Fruit fly (Drosophila melanogaster) whole organism, embryonic: ENCODE data around the gene CG4017.
A peak's percentile ranks its signal among the peaks of the same experiment; 100 is the strongest.

Experiments used
- Asciz ChIP-seq: fragments of 200-800 bp; sonication (Bioruptor generic); optimal IDR thresholded peaks from 2 replicates; lab custom pipeline; 2017; ENCODE audit warnings: missing biosample characterization, mild to moderate bottlenecking, missing genetic modification characterization, missing genetic modification reagents
- Awh ChIP-seq: fragments of 200-800 bp; sonication (Bioruptor generic); IDR thresholded peaks from 2 replicates; pipeline ENCODE4, ENCODE4 v1.3.6; 2022; ENCODE audit warnings: missing biosample characterization, missing genetic modification characterization
- C15 ChIP-seq: fragments of 200-800 bp; sonication (Bioruptor generic); IDR thresholded peaks from 3 replicates; pipeline ENCODE4 v1.3.6; 2022; ENCODE audit warnings: missing biosample characterization, missing genetic modification characterization
- CG10462 ChIP-seq: fragments of 200-800 bp; sonication (Bioruptor generic); optimal IDR thresholded peaks from 2 replicates; lab custom pipeline; 2016; ENCODE audit warnings: missing biosample characterization, missing genetic modification characterization
- CG10979 ChIP-seq: fragments of 200-800 bp; sonication (Bioruptor generic); optimal IDR thresholded peaks from 2 replicates; lab custom pipeline; 2018; ENCODE audit warnings: missing biosample characterization, mild to moderate bottlenecking, missing genetic modification characterization, moderate library complexity
- CG11696 ChIP-seq: fragments of 200-800 bp; sonication (Bioruptor generic); IDR thresholded peaks from 2 replicates; pipeline ENCODE4 v1.3.6; 2022; ENCODE audit warnings: missing biosample characterization, missing genetic modification characterization
- CG12104 ChIP-seq: fragments of 200-800 bp; sonication (Bioruptor generic); optimal IDR thresholded peaks from 3 replicates; lab custom pipeline; 2016; ENCODE audit warnings: missing biosample characterization, missing genetic modification characterization
- CG12391 ChIP-seq: fragments of 200-800 bp; sonication (Bioruptor generic); optimal IDR thresholded peaks from 3 replicates; lab custom pipeline; 2018; ENCODE audit warnings: missing biosample characterization, mild to moderate bottlenecking, missing genetic modification characterization, moderate library complexity
- CG12659 ChIP-seq: fragments of 200-800 bp; sonication (Bioruptor generic); optimal IDR thresholded peaks from 3 replicates; lab custom pipeline; 2017; ENCODE audit warnings: mild to moderate bottlenecking, missing biosample characterization, missing genetic modification reagents, missing genetic modification characterization
- CG13296 ChIP-seq: fragments of 200-800 bp; sonication (Bioruptor generic); optimal IDR thresholded peaks from 3 replicates; lab custom pipeline; 2018; ENCODE audit warnings: missing biosample characterization, mild to moderate bottlenecking, missing genetic modification characterization
- CG33213 ChIP-seq: fragments of 200-800 bp; sonication (Bioruptor generic); optimal IDR thresholded peaks from 3 replicates; lab custom pipeline; 2016; ENCODE audit warnings: missing biosample characterization, missing genetic modification characterization
- CG4328 ChIP-seq: fragments of 200-800 bp; sonication (Bioruptor generic); optimal IDR thresholded peaks from 3 replicates; lab custom pipeline; 2017; ENCODE audit warnings: missing biosample characterization, missing genetic modification reagents, missing genetic modification characterization
- CG5245 ChIP-seq: fragments of 200-800 bp; sonication (Bioruptor generic); optimal IDR thresholded peaks from 3 replicates; lab custom pipeline; 2016; ENCODE audit warnings: missing biosample characterization, missing genetic modification characterization
- CG5953 ChIP-seq: fragments of 200-800 bp; sonication (Bioruptor generic); IDR thresholded peaks from 2 replicates; pipeline ENCODE4 v1.3.6; 2022; ENCODE audit warnings: missing biosample characterization, missing genetic modification characterization
- CG6683 ChIP-seq: fragments of 200-800 bp; sonication (Bioruptor generic); optimal IDR thresholded peaks from 2 replicates; lab custom pipeline; 2017; ENCODE audit warnings: missing biosample characterization, mild to moderate bottlenecking, missing genetic modification characterization, missing genetic modification reagents
- CG7928 ChIP-seq: fragments of 200-800 bp; sonication (Bioruptor generic); optimal IDR thresholded peaks from 2 replicates; lab custom pipeline; 2017; ENCODE audit warnings: missing biosample characterization, mild to moderate bottlenecking, missing genetic modification characterization
- CG7963 ChIP-seq: fragments of 200-800 bp; sonication (Bioruptor generic); IDR thresholded peaks from 3 replicates; pipeline ENCODE4 v1.3.6; 2022; ENCODE audit warnings: missing biosample characterization, missing genetic modification characterization; ENCODE audit not compliant: partially characterized antibody
- CG8089 ChIP-seq: fragments of 200-800 bp; sonication (Bioruptor generic); optimal IDR thresholded peaks from 3 replicates; lab custom pipeline; 2016; ENCODE audit warnings: missing biosample characterization, missing genetic modification characterization
- Dll ChIP-seq: fragments of 200-800 bp; sonication (Bioruptor generic); IDR thresholded peaks from 4 replicates; pipeline ENCODE4 v1.3.6; 2022; ENCODE audit warnings: missing biosample characterization, missing genetic modification characterization; ENCODE audit not compliant: partially characterized antibody
- Doc2 ChIP-seq: fragments of 200-800 bp; sonication (Bioruptor generic); IDR thresholded peaks from 2 replicates; pipeline ENCODE4 v1.3.6; 2022; ENCODE audit warnings: missing biosample characterization, missing genetic modification characterization
- Eip74EF ChIP-seq, 2 experiments: fragments of 200-800 bp in 1 of 2; fragments of >200 bp in 1 of 2; sonication (Bioruptor generic) in 1 of 2; optimal IDR thresholded peaks; 2 replicates each; lab custom pipeline; 2017 to 2019; ENCODE audit warnings: missing biosample characterization in 2 of 2, missing genetic modification characterization in 2 of 2, mild to moderate bottlenecking in 1 of 2, moderate library complexity in 1 of 2
- Fer2 ChIP-seq: fragments of 200-800 bp; sonication (Bioruptor generic); optimal IDR thresholded peaks from 2 replicates; lab custom pipeline; 2018; ENCODE audit warnings: missing biosample characterization, mild to moderate bottlenecking, missing genetic modification characterization, moderate library complexity
- Gug ChIP-seq: fragments of 200-800 bp; sonication (Bioruptor generic); IDR thresholded peaks from 4 replicates; pipeline ENCODE4 v1.3.6; 2022; ENCODE audit warnings: missing biosample characterization, missing genetic modification characterization
- H2.0 ChIP-seq: fragments of 200-800 bp; sonication (Bioruptor generic); IDR thresholded peaks from 2 replicates; pipeline ENCODE4 v1.3.6; 2022; ENCODE audit warnings: missing biosample characterization, missing genetic modification characterization
- HLH54F ChIP-seq: fragments of 200-800 bp; sonication (Bioruptor generic); optimal IDR thresholded peaks from 3 replicates; lab custom pipeline; 2016; ENCODE audit warnings: missing biosample characterization, missing genetic modification characterization
- Hey ChIP-seq: fragments of 200-800 bp; sonication (Bioruptor generic); optimal IDR thresholded peaks from 3 replicates; lab custom pipeline; 2018; ENCODE audit warnings: missing biosample characterization, mild to moderate bottlenecking, missing genetic modification characterization
- HmgD ChIP-seq: fragments of 200-800 bp; sonication (Bioruptor generic); optimal IDR thresholded peaks from 3 replicates; lab custom pipeline; 2016; ENCODE audit warnings: missing biosample characterization, missing genetic modification characterization
- Hmx ChIP-seq: fragments of 200-800 bp; sonication (Bioruptor generic); optimal IDR thresholded peaks from 2 replicates; lab custom pipeline; 2016; ENCODE audit warnings: missing biosample characterization, missing genetic modification characterization
- Jarid2 ChIP-seq: fragments of 200-800 bp; sonication (Bioruptor generic); optimal IDR thresholded peaks from 3 replicates; lab custom pipeline; 2017; ENCODE audit warnings: mild to moderate bottlenecking, missing biosample characterization, missing genetic modification reagents, missing genetic modification characterization
- Nf-YC ChIP-seq: fragments of 200-800 bp; optimal IDR thresholded peaks from 3 replicates; lab custom pipeline; 2019; ENCODE audit warnings: missing biosample characterization, mild to moderate bottlenecking, missing genetic modification characterization, moderate library complexity
- Pdp1 ChIP-seq, 2 experiments: fragments of 200-800 bp; sonication (Bioruptor generic); optimal IDR thresholded peaks; 3 replicates each; lab custom pipeline; 2016; ENCODE audit warnings: missing biosample characterization in 2 of 2, missing genetic modification characterization in 2 of 2, mild to moderate bottlenecking in 1 of 2, moderate library complexity in 1 of 2
- Rfx ChIP-seq: fragments of 200-800 bp; sonication (Bioruptor generic); IDR thresholded peaks from 2 replicates; pipeline ENCODE4 v1.3.6; 2022; ENCODE audit warnings: missing biosample characterization, missing genetic modification characterization
- Rx ChIP-seq: fragments of 200-800 bp; sonication (Bioruptor generic); IDR thresholded peaks from 2 replicates; pipeline ENCODE4 v1.3.6; 2022; ENCODE audit warnings: missing biosample characterization, missing genetic modification characterization
- Sox100B ChIP-seq: fragments of 200-800 bp; sonication (Bioruptor generic); optimal IDR thresholded peaks from 3 replicates; lab custom pipeline; 2018; ENCODE audit warnings: missing biosample characterization, mild to moderate bottlenecking, missing genetic modification characterization
- abd-A ChIP-seq: fragments of 200-800 bp; sonication (Bioruptor generic); optimal IDR thresholded peaks from 3 replicates; lab custom pipeline; 2019; ENCODE audit warnings: missing biosample characterization, mild to moderate bottlenecking, missing genetic modification characterization, moderate library complexity
- ara ChIP-seq: fragments of 200-800 bp; sonication (Bioruptor generic); IDR thresholded peaks from 2 replicates; pipeline ENCODE4 v1.3.6; 2022; ENCODE audit warnings: missing biosample characterization, missing genetic modification characterization
- ase ChIP-seq: fragments of 200-800 bp; sonication (Bioruptor generic); IDR thresholded peaks from 3 replicates; pipeline ENCODE4 v1.3.6; 2022; ENCODE audit warnings: missing biosample characterization, missing genetic modification characterization
- caup ChIP-seq: fragments of 200-800 bp; sonication (Bioruptor generic); optimal IDR thresholded peaks from 3 replicates; lab custom pipeline; 2017; ENCODE audit warnings: missing biosample characterization, mild to moderate bottlenecking, missing genetic modification characterization, moderate library complexity; ENCODE audit not compliant: severe bottlenecking
- disco-r ChIP-seq: fragments of 200-800 bp; sonication (Bioruptor generic); optimal IDR thresholded peaks from 2 replicates; lab custom pipeline; 2016; ENCODE audit warnings: missing biosample characterization, missing genetic modification characterization
- dpn ChIP-seq, 2 experiments: fragments of 200-800 bp; sonication (Bioruptor generic); optimal IDR thresholded peaks; 3 replicates each; lab custom pipeline; 2016; ENCODE audit warnings: missing biosample characterization in 2 of 2, missing genetic modification characterization in 2 of 2
- eyg ChIP-seq: fragments of 200-800 bp; sonication (Bioruptor generic); optimal IDR thresholded peaks from 3 replicates; lab custom pipeline; 2016; ENCODE audit warnings: missing biosample characterization, missing genetic modification characterization
- hth ChIP-seq: fragments of >200 bp; optimal IDR thresholded peaks from 2 replicates; lab custom pipeline; 2017; ENCODE audit warnings: inconsistent platforms
- insv ChIP-seq, 2 experiments: fragments of 200-800 bp; sonication (Bioruptor generic); optimal IDR thresholded peaks; 3 replicates each; lab custom pipeline; 2016 to 2018; ENCODE audit warnings: missing biosample characterization in 2 of 2, missing genetic modification characterization in 2 of 2
- jing ChIP-seq: fragments of 200-800 bp; sonication (Bioruptor generic); optimal IDR thresholded peaks from 2 replicates; lab custom pipeline; 2018; ENCODE audit warnings: missing biosample characterization, mild to moderate bottlenecking, missing genetic modification characterization
- klu ChIP-seq: fragments of 200-800 bp; sonication (Bioruptor generic); IDR thresholded peaks from 2 replicates; pipeline ENCODE4 v1.3.6; 2022; ENCODE audit warnings: missing biosample characterization, missing genetic modification characterization
- pros ChIP-seq: fragments of 200-800 bp; sonication (Bioruptor generic); optimal IDR thresholded peaks from 3 replicates; lab custom pipeline; 2019; ENCODE audit warnings: missing biosample characterization, mild to moderate bottlenecking, missing genetic modification characterization, moderate library complexity
- psq ChIP-seq: fragments of 200-800 bp; sonication (Bioruptor generic); optimal IDR thresholded peaks from 2 replicates; lab custom pipeline; 2017; ENCODE audit warnings: missing biosample characterization, missing genetic modification characterization
- run ChIP-seq: fragments of 200-800 bp; sonication (Bioruptor generic); optimal IDR thresholded peaks from 3 replicates; lab custom pipeline; 2018; ENCODE audit warnings: missing biosample characterization, mild to moderate bottlenecking, missing genetic modification characterization
- sd ChIP-seq: fragments of 200-800 bp; sonication (Bioruptor generic); optimal IDR thresholded peaks from 3 replicates; lab custom pipeline; 2018; ENCODE audit warnings: missing biosample characterization, mild to moderate bottlenecking, missing genetic modification characterization, moderate library complexity
- sisA ChIP-seq: fragments of 200-800 bp; sonication (Bioruptor generic); IDR thresholded peaks from 2 replicates; pipeline ENCODE4 v1.3.6; 2022; ENCODE audit warnings: missing biosample characterization, missing genetic modification characterization
- tna ChIP-seq: fragments of 200-800 bp; sonication (Bioruptor generic); IDR thresholded peaks from 2 replicates; pipeline ENCODE4 v1.3.6; 2022; ENCODE audit warnings: missing biosample characterization, missing genetic modification characterization; ENCODE audit not compliant: partially characterized antibody

The CG4017 gene

dm6 chr2L:9785917-9786432, 19.1 kb downstream of the CG4017 start (continued):
- TF ChIP-seq Doc2 (GFP tag; lab: Robert Waterston, UW), result no peak
- TF ChIP-seq Asciz (GFP tag; lab: Kevin White, UChicago), result no peak
- peak; percentile 14 for TF ChIP-seq caup
- peak; percentile 7 for TF ChIP-seq pros (GFP tag; lab: Kevin White, UChicago)
- no peak for TF ChIP-seq CG7963 (GFP tag; lab: Robert Waterston, UW)
- no peak for TF ChIP-seq tna (GFP tag; lab: Robert Waterston, UW)
- no peak for TF ChIP-seq CG10979 (tag; lab: Kevin White, UChicago)
- no peak for TF ChIP-seq CG13296
- no peak for TF ChIP-seq dpn (GFP tag; optimal IDR thresholded peaks at IDR 0.05; lab: Kevin White, UChicago)
- TF ChIP-seq HLH54F (GFP tag; lab: Kevin White, UChicago), result no peak
- TF ChIP-seq CG4328 (GFP tag; lab: Kevin White, UChicago), result no peak
- TF ChIP-seq Dll (GFP tag; lab: Robert Waterston, UW), result no peak
- TF ChIP-seq Eip74EF (GFP tag; optimal IDR thresholded peaks at IDR 0.05; lab: Kevin White, UChicago), result no peak
- TF ChIP-seq CG7928 (GFP tag; lab: Kevin White, UChicago), result no peak
- no peak for TF ChIP-seq klu (GFP tag; lab: Robert Waterston, UW)
- TF ChIP-seq Jarid2 (GFP tag; lab: Kevin White, UChicago), result no peak
- peak; percentile 44 for TF ChIP-seq Nf-YC (tag; lab: Kevin White, UChicago)
- no peak for TF ChIP-seq CG12391
- TF ChIP-seq CG8089 (GFP tag; lab: Kevin White, UChicago), result no peak
- no peak for TF ChIP-seq CG5953 (GFP tag; lab: Robert Waterston, UW)
- no peak for TF ChIP-seq CG10462
- no peak for TF ChIP-seq Gug (GFP tag; lab: Robert Waterston, UW)
- no peak for TF ChIP-seq HmgD (GFP tag; lab: Kevin White, UChicago)
- TF ChIP-seq Hey (tag; lab: Kevin White, UChicago), result peak; percentile 54
- TF ChIP-seq insv (GFP tag; optimal IDR thresholded peaks at IDR 0.05; lab: Kevin White, UChicago), result no peak
- TF ChIP-seq CG11696 (GFP tag; lab: Robert Waterston, UW), result no peak
- TF ChIP-seq Rfx (GFP tag; lab: Robert Waterston, UW), result no peak
- peak; percentile 95 for TF ChIP-seq abd-A (tag; lab: Kevin White, UChicago)
- no peak for TF ChIP-seq CG6683 (GFP tag; lab: Kevin White, UChicago)
- no peak for TF ChIP-seq CG12104 (GFP tag; lab: Kevin White, UChicago)
- no peak for TF ChIP-seq psq (GFP tag; lab: Kevin White, UChicago)
- TF ChIP-seq hth (lab: Kevin White, UChicago), result no peak
- no peak for TF ChIP-seq H2.0 (GFP tag; lab: Robert Waterston, UW)
- no peak for TF ChIP-seq Fer2 (tag; lab: Kevin White, UChicago)
- TF ChIP-seq disco-r (GFP tag; lab: Kevin White, UChicago), result no peak
- TF ChIP-seq sisA (GFP tag; lab: Robert Waterston, UW), result no peak
- no peak for TF ChIP-seq Sox100B
- TF ChIP-seq CG5245, result no peak
- no peak for TF ChIP-seq Rx (GFP tag; lab: Robert Waterston, UW)
- no peak for TF ChIP-seq CG33213 (GFP tag; lab: Kevin White, UChicago)
- no peak for TF ChIP-seq C15 (GFP tag; lab: Robert Waterston, UW)
- no peak for TF ChIP-seq Hmx (GFP tag; lab: Kevin White, UChicago)
- TF ChIP-seq eyg, result no peak
- 0 out of 2 replicates have a peak, but pooled peaks have one; percentile 20 for TF ChIP-seq Awh (GFP tag; lab: Robert Waterston, UW)
- peak in 1 of 2 experiments; percentile 58 for TF ChIP-seq Pdp1 (GFP tag; optimal IDR thresholded peaks at IDR 0.05; lab: Kevin White, UChicago)
- TF ChIP-seq CG12659, result no peak
- TF ChIP-seq ase (GFP tag; lab: Robert Waterston, UW), result no peak
- 0 out of 2 replicates have a peak, but pooled peaks have one; percentile 7 for TF ChIP-seq ara (GFP tag; lab: Robert Waterston, UW)
- no peak for TF ChIP-seq jing (GFP tag; lab: Kevin White, UChicago)
- peak; percentile 51 for TF ChIP-seq sd
- TF ChIP-seq run (tag; lab: Kevin White, UChicago), result no peak
